Worm (Caenorhabditis elegans): ENCODE results near the gene nlp-23.

DNA sequence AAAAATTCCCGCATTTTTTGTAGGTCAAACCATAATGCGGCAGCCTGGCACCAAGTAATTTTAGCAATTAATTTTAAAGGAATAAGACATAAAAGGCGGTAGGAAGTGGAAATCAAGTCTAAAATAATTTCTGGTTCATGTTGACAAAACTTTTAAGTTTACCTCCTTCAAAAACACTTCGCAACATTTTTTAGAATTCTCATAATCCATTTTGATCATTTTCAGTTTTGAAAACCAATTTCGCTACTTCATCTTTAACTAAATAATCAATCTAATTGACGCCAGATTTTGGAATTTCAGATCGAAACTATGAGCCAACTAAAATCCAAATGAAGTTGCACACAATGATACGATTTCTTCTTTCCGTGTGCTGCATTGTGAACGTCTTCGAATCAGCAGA is 17.0 kb upstream of the nlp-23 start, which contains the start of gene lgc-40:
- no peak for TF ChIP-seq dpl-1 (GFP tag; optimal IDR thresholded peaks at IDR 0.05)
- TF ChIP-seq nhr-19 (GFP tag; conservative IDR thresholded peaks at IDR 0.05): no peak
- no peak for TF ChIP-seq hlh-17 (GFP tag; optimal IDR thresholded peaks at IDR 0.05; ENCODE audit: borderline replicate concordance)
- TF ChIP-seq nhr-11 (tag; optimal IDR thresholded peaks at IDR 0.05): no peak
- no peak for TF ChIP-seq zag-1 (tag; optimal IDR thresholded peaks at IDR 0.05)
- no peak for TF ChIP-seq nhr-237 (tag; optimal IDR thresholded peaks at IDR 0.05)
- no peak for TF ChIP-seq fkh-10 (GFP tag; optimal IDR thresholded peaks at IDR 0.05)
- TF ChIP-seq C34B4.2 (tag; optimal IDR thresholded peaks at IDR 0.05): no peak
- TF ChIP-seq ceh-90 (tag; optimal IDR thresholded peaks at IDR 0.05): no peak
- TF ChIP-seq mef-2 (tag; optimal IDR thresholded peaks at IDR 0.05): no peak
- TF ChIP-seq ceh-82 (tag; optimal IDR thresholded peaks at IDR 0.05): no peak
- no peak for TF ChIP-seq unc-98 (GFP tag; IDR thresholded peaks at IDR 0.05)

Measured in whole organism, L1 larva.